Worm (Caenorhabditis elegans) whole organism, L1 larva: ENCODE measurements around the gene nhr-98.

ENCODE experiments used
- Y116A8C.19 ChIP-seq: sonication (generic microtip); optimal IDR thresholded peaks from 2 replicates; lab custom pipeline; 2016; ENCODE audit warnings: missing compliant biosample characterization, missing genetic modification characterization, borderline replicate concordance
- aly-2 ChIP-seq: fragments of 150-350 bp; optimal IDR thresholded peaks from 2 replicates; lab custom pipeline; 2014; ENCODE audit warnings: missing biosample characterization, missing genetic modification characterization
- ces-1 ChIP-seq: fragments of 150-350 bp; optimal IDR thresholded peaks from 2 replicates; lab custom pipeline; 2014; ENCODE audit warnings: missing biosample characterization, missing genetic modification reagents, missing genetic modification characterization
- jun-1 ChIP-seq: fragments of 150-350 bp; optimal IDR thresholded peaks from 2 replicates; lab custom pipeline; 2014; ENCODE audit warnings: missing biosample characterization, missing genetic modification reagents, missing genetic modification characterization
- lin-39 ChIP-seq: fragments of 150-350 bp; optimal IDR thresholded peaks from 2 replicates; lab custom pipeline; 2014; ENCODE audit warnings: missing biosample characterization, missing genetic modification reagents, missing genetic modification characterization
- lsy-2 ChIP-seq, 2 experiments: fragments of 150-350 bp; optimal IDR thresholded peaks; 2 replicates each; lab custom pipeline; 2014; ENCODE audit warnings: missing biosample characterization in 2 of 2, missing genetic modification characterization in 2 of 2
- nhr-11 ChIP-seq: fragments of 150-350 bp; optimal IDR thresholded peaks from 2 replicates; lab custom pipeline; 2014; ENCODE audit warnings: missing biosample characterization, missing genetic modification characterization
- nhr-12 ChIP-seq: sonication (generic microtip); optimal IDR thresholded peaks from 2 replicates; lab custom pipeline; 2017; ENCODE audit warnings: missing biosample characterization, missing genetic modification characterization
- pqm-1 ChIP-seq: sonication (generic microtip); optimal IDR thresholded peaks from 3 replicates; lab custom pipeline; 2017; ENCODE audit warnings: missing biosample characterization, missing genetic modification characterization
- unc-98 ChIP-seq: fragments of 200-800 bp; sonication (Bioruptor generic); IDR thresholded peaks from 2 replicates; pipeline ENCODE4 v1.3.6; 2022; ENCODE audit warnings: missing genetic modification characterization, missing compliant biosample characterization

DNA sequence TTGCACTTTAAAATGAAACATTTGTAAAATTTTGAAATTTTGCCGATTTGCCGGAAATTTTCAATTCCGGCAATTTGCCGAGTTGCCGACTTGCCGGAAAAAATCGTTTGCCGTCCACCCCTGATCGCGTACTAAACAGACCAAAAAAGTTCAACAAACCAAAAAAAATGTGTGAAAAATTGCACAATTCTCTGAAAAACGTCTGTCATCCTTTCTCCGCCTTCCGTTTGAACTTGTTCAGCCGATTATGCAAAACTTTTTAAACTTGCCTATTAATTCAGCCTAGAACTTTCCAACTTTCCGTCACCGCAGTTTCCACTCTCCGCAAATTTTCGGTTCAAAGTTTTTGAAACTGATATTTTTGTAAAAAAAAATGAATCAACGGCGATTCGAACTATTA lies 29.5 kb upstream of the nhr-98 start, which contains the start of gene B0554.5:
- TF ChIP-seq aly-2 (tag; lab: Kevin White, UChicago) (no peak), nhr-12 (tag; lab: Kevin White, UChicago) (no peak), jun-1 (tag; lab: Kevin White, UChicago) (no peak), nhr-11 (tag; lab: Kevin White, UChicago) (no peak), ces-1 (GFP tag; lab: Kevin White, UChicago) (no peak), Y116A8C.19 (no peak), pqm-1 (no peak), unc-98 (no peak), lin-39 (tag; lab: Kevin White, UChicago) (no peak), lsy-2 (tag; optimal IDR thresholded peaks at IDR 0.05; lab: Kevin White, UChicago) (no peak)
